Fruit fly (Drosophila melanogaster) whole organism, wandering third instar larva: ENCODE measurements around the gene REG.

Experiments
- br ChIP-seq: fragments of 200-800 bp; sonication (Bioruptor generic); optimal IDR thresholded peaks from 2 replicates; lab custom pipeline; 2016; ENCODE audit warnings: missing biosample characterization, missing genetic modification characterization
- ey ChIP-seq: fragments of 200-800 bp; sonication (Bioruptor generic); optimal IDR thresholded peaks from 2 replicates; lab custom pipeline; 2016; ENCODE audit warnings: missing biosample characterization, missing genetic modification characterization

- TF ChIP-seq br, result no peak
- TF ChIP-seq ey, result no peak
Observed at dm6 chrX:13191783-13192182, 20.3 kb upstream of the REG start, which contains the start of gene CG12723.
